Worm (Caenorhabditis elegans) whole organism, L3 larva: ENCODE measurements around the gene Y73F8A.32.

Source experiments
- R02D3.7 ChIP-seq: fragments of 150-350 bp; optimal IDR thresholded peaks from 2 replicates; lab custom pipeline; 2014; ENCODE audit warnings: missing biosample characterization, missing genetic modification characterization
- ZK546.5 ChIP-seq: sonication (generic microtip); optimal IDR thresholded peaks from 2 replicates; lab custom pipeline; 2017; ENCODE audit warnings: missing biosample characterization, missing genetic modification characterization
- aly-2 ChIP-seq: fragments of 150-350 bp; optimal IDR thresholded peaks from 2 replicates; lab custom pipeline; 2014; ENCODE audit warnings: missing biosample characterization, missing genetic modification characterization
- ama-1 ChIP-seq: fragments of 150-350 bp; optimal IDR thresholded peaks from 2 replicates; lab custom pipeline; 2018
- ceh-16 ChIP-seq: sonication (generic microtip); optimal IDR thresholded peaks from 2 replicates; lab custom pipeline; 2017; ENCODE audit warnings: missing biosample characterization, missing genetic modification characterization
- ceh-28 ChIP-seq: fragments of 150-350 bp; optimal IDR thresholded peaks from 2 replicates; lab custom pipeline; 2014; ENCODE audit warnings: missing biosample characterization, missing genetic modification reagents, missing genetic modification characterization
- ceh-82 ChIP-seq: fragments of 150-350 bp; optimal IDR thresholded peaks from 2 replicates; lab custom pipeline; 2014; ENCODE audit warnings: missing biosample characterization, missing genetic modification characterization
- ceh-9 ChIP-seq: sonication (generic microtip); optimal IDR thresholded peaks from 2 replicates; lab custom pipeline; 2018; ENCODE audit warnings: missing biosample characterization, missing genetic modification characterization
- daf-12 ChIP-seq: fragments of 150-350 bp; optimal IDR thresholded peaks from 2 replicates; lab custom pipeline; 2014; ENCODE audit warnings: missing biosample characterization, missing genetic modification reagents, missing genetic modification characterization
- egl-27 ChIP-seq: sonication (generic microtip); optimal IDR thresholded peaks from 4 replicates; lab custom pipeline; 2017; ENCODE audit warnings: missing biosample characterization, missing genetic modification reagents, missing genetic modification characterization
- egl-5 ChIP-seq: fragments of 150-350 bp; optimal IDR thresholded peaks from 2 replicates; lab custom pipeline; 2017; ENCODE audit warnings: missing biosample characterization, missing genetic modification reagents, missing genetic modification characterization, inconsistent platforms
- elt-1 ChIP-seq: fragments of 150-350 bp; optimal IDR thresholded peaks from 2 replicates; lab custom pipeline; 2014; ENCODE audit warnings: missing biosample characterization, missing genetic modification characterization
- elt-2 ChIP-seq: sonication (generic microtip); optimal IDR thresholded peaks from 2 replicates; lab custom pipeline; 2016; ENCODE audit warnings: missing genetic modification reagents, mild to moderate bottlenecking, missing genetic modification characterization, missing compliant biosample characterization
- elt-3 ChIP-seq, 3 experiments: fragments of 150-350 bp in 1 of 3; sonication (generic microtip) in 2 of 3; optimal IDR thresholded peaks; 2 replicates in 2 of 3; 4 replicates in 1 of 3; lab custom pipeline; 2014 to 2017; ENCODE audit warnings: missing biosample characterization in 3 of 3, missing genetic modification characterization in 3 of 3
- eor-1 ChIP-seq, 2 experiments: fragments of 150-350 bp; optimal IDR thresholded peaks; 2 replicates each; lab custom pipeline; 2014 to 2018; ENCODE audit warnings: missing biosample characterization in 2 of 2, missing genetic modification characterization in 2 of 2
- fkh-10 ChIP-seq: sonication (generic microtip); optimal IDR thresholded peaks from 2 replicates; lab custom pipeline; 2017; ENCODE audit warnings: missing biosample characterization, missing genetic modification reagents, missing genetic modification characterization
- fkh-2 ChIP-seq: fragments of 150-350 bp; optimal IDR thresholded peaks from 2 replicates; lab custom pipeline; 2014; ENCODE audit warnings: missing biosample characterization, missing genetic modification reagents, missing genetic modification characterization
- fos-1 ChIP-seq: fragments of 150-350 bp; optimal IDR thresholded peaks from 2 replicates; lab custom pipeline; 2014; ENCODE audit warnings: missing biosample characterization, missing genetic modification characterization
- hmg-11 ChIP-seq: sonication (generic microtip); optimal IDR thresholded peaks from 2 replicates; lab custom pipeline; 2016; ENCODE audit warnings: missing genetic modification characterization, missing compliant biosample characterization
- jun-1 ChIP-seq: fragments of 150-350 bp; optimal IDR thresholded peaks from 2 replicates; lab custom pipeline; 2014; ENCODE audit warnings: missing biosample characterization, missing genetic modification reagents, missing genetic modification characterization
- lin-15B ChIP-seq: fragments of 150-350 bp; optimal IDR thresholded peaks from 2 replicates; lab custom pipeline; 2014; ENCODE audit warnings: missing biosample characterization, missing genetic modification characterization
- lin-39 ChIP-seq: fragments of 150-350 bp; optimal IDR thresholded peaks from 2 replicates; lab custom pipeline; 2018; ENCODE audit warnings: missing biosample characterization, missing genetic modification reagents, missing genetic modification characterization
- lsy-12 ChIP-seq: sonication (generic microtip); optimal IDR thresholded peaks from 2 replicates; lab custom pipeline; 2016; ENCODE audit warnings: mild to moderate bottlenecking, missing genetic modification characterization, missing compliant biosample characterization
- mdl-1 ChIP-seq: fragments of 150-350 bp; optimal IDR thresholded peaks from 2 replicates; lab custom pipeline; 2014; ENCODE audit warnings: missing biosample characterization, missing genetic modification characterization
- nfya-1 ChIP-seq: sonication (generic microtip); optimal IDR thresholded peaks from 2 replicates; lab custom pipeline; 2017; ENCODE audit warnings: missing genetic modification characterization, mild to moderate bottlenecking, missing compliant biosample characterization, antibody characterized with exemption, moderate library complexity; ENCODE audit not compliant: insufficient read depth
- nhr-11 ChIP-seq: fragments of 150-350 bp; optimal IDR thresholded peaks from 2 replicates; lab custom pipeline; 2014; ENCODE audit warnings: missing biosample characterization, missing genetic modification characterization
- nhr-12 ChIP-seq: fragments of 150-350 bp; optimal IDR thresholded peaks from 2 replicates; lab custom pipeline; 2014; ENCODE audit warnings: missing biosample characterization, missing genetic modification characterization
- nhr-23 ChIP-seq: fragments of 150-350 bp; optimal IDR thresholded peaks from 2 replicates; lab custom pipeline; 2014; ENCODE audit warnings: missing biosample characterization, missing genetic modification reagents, missing genetic modification characterization
- nhr-237 ChIP-seq: fragments of 150-350 bp; optimal IDR thresholded peaks from 2 replicates; lab custom pipeline; 2014; ENCODE audit warnings: missing biosample characterization, missing genetic modification characterization
- nhr-25 ChIP-seq: sonication (generic microtip); optimal IDR thresholded peaks from 2 replicates; lab custom pipeline; 2017; ENCODE audit warnings: missing biosample characterization, missing genetic modification characterization
- nhr-28 ChIP-seq: fragments of 150-350 bp; optimal IDR thresholded peaks from 2 replicates; lab custom pipeline; 2014; ENCODE audit warnings: missing biosample characterization, missing genetic modification characterization
- nhr-43 ChIP-seq: sonication (generic microtip); optimal IDR thresholded peaks from 2 replicates; lab custom pipeline; 2016; ENCODE audit warnings: mild to moderate bottlenecking, missing genetic modification characterization, missing compliant biosample characterization; ENCODE audit not compliant: poor library complexity, severe bottlenecking
- nhr-67 ChIP-seq: fragments of 150-350 bp; optimal IDR thresholded peaks from 2 replicates; lab custom pipeline; 2014; ENCODE audit warnings: missing biosample characterization, missing genetic modification characterization
- nhr-76 ChIP-seq: fragments of 150-350 bp; sonication (generic microtip); optimal IDR thresholded peaks from 5 replicates; lab custom pipeline; 2014; ENCODE audit warnings: missing biosample characterization, missing genetic modification characterization
- nhr-77 ChIP-seq: fragments of 150-350 bp; optimal IDR thresholded peaks from 2 replicates; lab custom pipeline; 2014; ENCODE audit warnings: missing biosample characterization, missing genetic modification characterization
- pha-4 ChIP-seq: fragments of 150-350 bp; optimal IDR thresholded peaks from 2 replicates; lab custom pipeline; 2014; ENCODE audit warnings: missing biosample characterization, missing genetic modification reagents, missing genetic modification characterization
- pqm-1 ChIP-seq: fragments of 150-350 bp; optimal IDR thresholded peaks from 2 replicates; lab custom pipeline; 2017; ENCODE audit warnings: missing biosample characterization, missing genetic modification characterization, inconsistent platforms
- sea-2 ChIP-seq: fragments of 150-350 bp; sonication (generic microtip); optimal IDR thresholded peaks from 4 replicates; lab custom pipeline; 2014; ENCODE audit warnings: missing biosample characterization, missing genetic modification reagents, missing genetic modification characterization
- skn-1 ChIP-seq: fragments of 150-350 bp; optimal IDR thresholded peaks from 2 replicates; lab custom pipeline; 2014; ENCODE audit warnings: missing biosample characterization, missing genetic modification characterization
- snpc-4 ChIP-seq: fragments of 150-350 bp; optimal IDR thresholded peaks from 2 replicates; lab custom pipeline; 2014; ENCODE audit warnings: missing biosample characterization, missing genetic modification characterization
- tbx-2 ChIP-seq: sonication (generic microtip); optimal IDR thresholded peaks from 2 replicates; lab custom pipeline; 2016; ENCODE audit warnings: mild to moderate bottlenecking, missing genetic modification characterization, missing compliant biosample characterization
- unc-62 ChIP-seq: fragments of 150-350 bp; sonication (generic microtip); optimal IDR thresholded peaks from 4 replicates; lab custom pipeline; 2014; ENCODE audit warnings: missing biosample characterization, missing genetic modification reagents, missing genetic modification characterization
- zag-1 ChIP-seq: fragments of 150-350 bp; optimal IDR thresholded peaks from 2 replicates; lab custom pipeline; 2014; ENCODE audit warnings: missing biosample characterization, missing genetic modification characterization
- ztf-11 ChIP-seq: fragments of 150-350 bp; optimal IDR thresholded peaks from 2 replicates; lab custom pipeline; 2014; ENCODE audit warnings: missing biosample characterization, missing genetic modification characterization
- ztf-4 ChIP-seq: fragments of 150-350 bp; optimal IDR thresholded peaks from 2 replicates; lab custom pipeline; 2014; ENCODE audit warnings: missing biosample characterization, missing genetic modification characterization

The Y73F8A.32 gene

DNA sequence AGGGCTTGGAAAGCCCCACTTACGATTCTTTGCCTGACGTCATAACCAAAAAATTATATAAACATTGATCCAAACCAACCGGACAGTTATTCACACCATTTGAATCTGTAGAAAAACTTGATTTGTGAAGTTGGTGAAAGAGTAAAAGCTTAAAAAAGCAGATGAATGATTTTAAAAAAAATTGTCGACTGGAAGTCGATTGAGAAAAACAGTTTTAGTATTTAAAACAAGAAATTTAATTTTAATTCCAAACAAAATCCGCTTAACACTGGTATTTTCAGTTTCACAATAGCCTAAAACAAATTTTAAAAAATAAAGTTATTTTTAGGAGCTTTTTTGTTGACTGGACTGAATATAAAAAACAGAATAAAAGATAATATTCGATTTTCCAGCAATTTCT is 43.1 kb upstream of the Y73F8A.32 start, which contains the start of gene Y105C5A.1:
TSS of gene Y105C5A.1 (minus strand) at position 101 of the 400 bp plus-strand sequence.
- TF ChIP-seq fkh-2 (tag; lab: Kevin White, UChicago) (no peak), mdl-1 (tag; lab: Kevin White, UChicago) (no peak), ceh-9 (tag; lab: Kevin White, UChicago) (no peak), ztf-4 (tag; lab: Kevin White, UChicago) (no peak)

DNA sequence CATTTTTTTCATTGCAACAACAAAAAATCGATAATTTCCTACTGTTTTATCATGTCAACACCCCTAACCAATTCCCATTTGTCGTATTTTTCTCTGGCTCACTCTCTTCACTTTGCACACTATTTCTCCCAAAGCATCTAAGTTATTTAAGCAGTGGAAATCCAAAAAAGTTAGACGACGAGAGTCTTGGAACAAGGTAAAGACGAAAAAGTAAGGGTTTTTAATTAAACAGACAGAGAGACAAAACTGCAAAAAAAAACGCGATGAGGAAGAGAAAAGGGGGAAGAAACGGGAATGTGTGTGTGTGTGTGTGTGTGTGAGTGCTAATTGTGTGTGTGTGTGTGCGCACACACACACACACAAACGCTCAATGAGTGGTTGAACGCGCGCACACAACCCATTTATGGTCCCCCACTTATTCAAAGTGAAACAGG is 40.0 kb upstream of the Y73F8A.32 start:
- TF ChIP-seq jun-1 (tag; lab: Kevin White, UChicago) (peak; percentile 20), ZK546.5 (no peak), ceh-82 (tag; lab: Kevin White, UChicago) (no peak), nhr-43 (no peak), pha-4 (peak; percentile 77), nhr-11 (tag; lab: Kevin White, UChicago) (no peak), egl-27 (no peak), ceh-9 (tag; lab: Kevin White, UChicago) (no peak), elt-3 (tag; optimal IDR thresholded peaks at IDR 0.05; lab: Kevin White, UChicago) (no peak), lsy-12 (tag; lab: Kevin White, UChicago) (no peak), unc-62 (GFP tag; lab: Kevin White, UChicago) (no peak), nhr-77 (tag; lab: Kevin White, UChicago) (no peak), nhr-237 (no peak), eor-1 (tag; optimal IDR thresholded peaks at IDR 0.05; lab: Kevin White, UChicago) (no peak), ztf-11 (tag; lab: Kevin White, UChicago) (no peak), snpc-4 (tag; lab: Kevin White, UChicago) (peak; percentile 2), nhr-12 (tag; lab: Kevin White, UChicago) (no peak), daf-12 (tag; lab: Kevin White, UChicago) (no peak), lin-39 (tag; lab: Kevin White, UChicago) (no peak), nfya-1 (tag; lab: Kevin White, UChicago) (peak; percentile 92), pqm-1 (tag; lab: Kevin White, UChicago) (no peak), hmg-11 (tag; lab: Kevin White, UChicago) (peak; percentile 80), ztf-4 (tag; lab: Kevin White, UChicago) (no peak), R02D3.7 (tag; lab: Kevin White, UChicago) (no peak), elt-1 (tag; lab: Kevin White, UChicago) (no peak), tbx-2 (tag; lab: Kevin White, UChicago) (no peak), nhr-23 (tag; lab: Kevin White, UChicago) (no peak), skn-1 (tag; lab: Kevin White, UChicago) (peak; percentile 65), lin-15B (tag; lab: Kevin White, UChicago) (no peak), fkh-10 (GFP tag; lab: Kevin White, UChicago) (peak; percentile 34), ceh-16 (tag; lab: Kevin White, UChicago) (no peak), fos-1 (tag; lab: Kevin White, UChicago) (no peak), nhr-76 (tag; lab: Kevin White, UChicago) (no peak), ceh-28 (tag; lab: Kevin White, UChicago) (peak; percentile 86), elt-2 (tag; lab: Kevin White, UChicago) (no peak), sea-2 (GFP tag; lab: Kevin White, UChicago) (no peak), nhr-67 (tag; lab: Kevin White, UChicago) (no peak), nhr-28 (tag; lab: Kevin White, UChicago) (no peak), nhr-25 (tag; lab: Kevin White, UChicago) (no peak), aly-2 (tag; lab: Kevin White, UChicago) (no peak), mdl-1 (tag; lab: Kevin White, UChicago) (no peak), zag-1 (no peak), ama-1 (lab: Kevin White, UChicago) (no peak), fkh-2 (tag; lab: Kevin White, UChicago) (no peak), egl-5 (tag; lab: Kevin White, UChicago) (no peak)
